Fruit fly (Drosophila melanogaster) whole organism, embryonic: ENCODE data around the gene Dlip1.

ENCODE experiments used
- Antp ChIP-seq: fragments of 200-800 bp; sonication (Bioruptor generic); optimal IDR thresholded peaks from 3 replicates; lab custom pipeline; 2016; ENCODE audit warnings: missing biosample characterization, missing genetic modification characterization
- BtbVII ChIP-seq: fragments of 200-800 bp; sonication (Bioruptor generic); optimal IDR thresholded peaks from 3 replicates; lab custom pipeline; 2017; ENCODE audit warnings: missing biosample characterization, mild to moderate bottlenecking, missing genetic modification characterization
- CG10543 ChIP-seq: fragments of 200-800 bp; sonication (Bioruptor generic); optimal IDR thresholded peaks from 3 replicates; lab custom pipeline; 2017; ENCODE audit warnings: missing biosample characterization, mild to moderate bottlenecking, missing genetic modification characterization, moderate library complexity
- CG11456 ChIP-seq: fragments of 200-800 bp; sonication (Bioruptor generic); IDR thresholded peaks from 3 replicates; pipeline ENCODE4 v1.3.6; 2022; ENCODE audit warnings: missing biosample characterization, missing genetic modification characterization
- CG12769 ChIP-seq: fragments of 200-800 bp; sonication (Bioruptor generic); optimal IDR thresholded peaks from 2 replicates; lab custom pipeline; 2019; ENCODE audit warnings: missing biosample characterization, mild to moderate bottlenecking, missing genetic modification characterization, moderate library complexity
- CG14014 ChIP-seq: fragments of 200-800 bp; sonication (Bioruptor generic); IDR thresholded peaks from 2 replicates; pipeline ENCODE4 v1.3.6; 2022; ENCODE audit warnings: missing biosample characterization, missing genetic modification characterization
- CG14965 ChIP-seq: fragments of 200-800 bp; sonication (Bioruptor generic); optimal IDR thresholded peaks from 2 replicates; lab custom pipeline; 2016; ENCODE audit warnings: missing biosample characterization, missing genetic modification characterization, borderline replicate concordance
- CG17186 ChIP-seq: fragments of 200-800 bp; sonication (Bioruptor generic); optimal IDR thresholded peaks from 3 replicates; lab custom pipeline; 2017; ENCODE audit warnings: missing biosample characterization, missing genetic modification reagents, missing genetic modification characterization
- CG17359 ChIP-seq: fragments of 200-800 bp; sonication (Bioruptor generic); optimal IDR thresholded peaks from 3 replicates; lab custom pipeline; 2018; ENCODE audit warnings: missing biosample characterization, mild to moderate bottlenecking, missing genetic modification characterization, moderate library complexity
- CG17802 ChIP-seq: fragments of 200-800 bp; sonication (Bioruptor generic); optimal IDR thresholded peaks from 2 replicates; lab custom pipeline; 2018; ENCODE audit warnings: missing biosample characterization, mild to moderate bottlenecking, missing genetic modification characterization, moderate library complexity
- CG1832 ChIP-seq: fragments of 200-800 bp; sonication (Bioruptor generic); optimal IDR thresholded peaks from 2 replicates; lab custom pipeline; 2017; ENCODE audit warnings: missing biosample characterization, mild to moderate bottlenecking, missing genetic modification characterization, inconsistent platforms
- CG18599 ChIP-seq: fragments of 200-800 bp; sonication (Bioruptor generic); optimal IDR thresholded peaks from 3 replicates; lab custom pipeline; 2017; ENCODE audit warnings: missing biosample characterization, missing genetic modification characterization, mild to moderate bottlenecking, moderate library complexity, missing genetic modification reagents
- CG3281 ChIP-seq: fragments of 200-800 bp; sonication (Bioruptor generic); optimal IDR thresholded peaks from 3 replicates; lab custom pipeline; 2017; ENCODE audit warnings: missing biosample characterization, mild to moderate bottlenecking, missing genetic modification characterization
- CG33557 ChIP-seq: fragments of 200-800 bp; sonication (Bioruptor generic); optimal IDR thresholded peaks from 2 replicates; lab custom pipeline; 2019; ENCODE audit warnings: missing biosample characterization, mild to moderate bottlenecking, missing genetic modification characterization, moderate library complexity
- CG4282 ChIP-seq: fragments of 200-800 bp; sonication (Bioruptor generic); optimal IDR thresholded peaks from 2 replicates; lab custom pipeline; 2016; ENCODE audit warnings: missing biosample characterization, missing genetic modification characterization
- CG5180 ChIP-seq: fragments of 200-800 bp; sonication (Bioruptor generic); optimal IDR thresholded peaks from 3 replicates; lab custom pipeline; 2017; ENCODE audit warnings: missing biosample characterization, missing genetic modification characterization, mild to moderate bottlenecking, moderate library complexity, missing genetic modification reagents
- CG6791 ChIP-seq: fragments of 200-800 bp; sonication (Bioruptor generic); IDR thresholded peaks from 3 replicates; pipeline ENCODE4 v1.3.6; 2022; ENCODE audit warnings: missing biosample characterization, missing genetic modification characterization; ENCODE audit not compliant: partially characterized antibody
- CG6854 ChIP-seq: fragments of 200-800 bp; sonication (Bioruptor generic); optimal IDR thresholded peaks from 3 replicates; lab custom pipeline; 2017; ENCODE audit warnings: missing biosample characterization, mild to moderate bottlenecking, missing genetic modification characterization
- CG7928 ChIP-seq: fragments of 200-800 bp; sonication (Bioruptor generic); optimal IDR thresholded peaks from 2 replicates; lab custom pipeline; 2017; ENCODE audit warnings: missing biosample characterization, mild to moderate bottlenecking, missing genetic modification characterization
- CG7987 ChIP-seq: fragments of 200-800 bp; sonication (Bioruptor generic); optimal IDR thresholded peaks from 2 replicates; lab custom pipeline; 2018; ENCODE audit warnings: missing biosample characterization, mild to moderate bottlenecking, missing genetic modification characterization, moderate library complexity
- CG8089 ChIP-seq: fragments of 200-800 bp; sonication (Bioruptor generic); optimal IDR thresholded peaks from 3 replicates; lab custom pipeline; 2016; ENCODE audit warnings: missing biosample characterization, missing genetic modification characterization
- CG9727 ChIP-seq: fragments of 200-800 bp; sonication (Bioruptor generic); optimal IDR thresholded peaks from 3 replicates; lab custom pipeline; 2017; ENCODE audit warnings: missing biosample characterization, mild to moderate bottlenecking, missing genetic modification characterization
- CG9797 ChIP-seq: fragments of 200-800 bp; sonication (Bioruptor generic); optimal IDR thresholded peaks from 3 replicates; lab custom pipeline; 2018; ENCODE audit warnings: missing biosample characterization, mild to moderate bottlenecking, missing genetic modification characterization
- Dip2 ChIP-seq: fragments of 200-800 bp; sonication (Bioruptor generic); IDR thresholded peaks from 2 replicates; pipeline ENCODE4 v1.3.6; 2022; ENCODE audit warnings: missing biosample characterization, missing genetic modification characterization
- HmgD ChIP-seq: fragments of 200-800 bp; sonication (Bioruptor generic); optimal IDR thresholded peaks from 3 replicates; lab custom pipeline; 2016; ENCODE audit warnings: missing biosample characterization, missing genetic modification characterization
- NFAT ChIP-seq: fragments of 200-800 bp; sonication (Bioruptor generic); IDR thresholded peaks from 2 replicates; pipeline ENCODE4 v1.3.6; 2022; ENCODE audit warnings: missing biosample characterization, missing genetic modification characterization
- Nf-YB ChIP-seq: fragments of 200-800 bp; sonication (Bioruptor generic); optimal IDR thresholded peaks from 3 replicates; lab custom pipeline; 2019; ENCODE audit warnings: missing biosample characterization, mild to moderate bottlenecking, missing genetic modification characterization, moderate library complexity
- Pdp1 ChIP-seq, 2 experiments: fragments of 200-800 bp; sonication (Bioruptor generic); optimal IDR thresholded peaks; 3 replicates each; lab custom pipeline; 2016; ENCODE audit warnings: missing biosample characterization in 2 of 2, missing genetic modification characterization in 2 of 2, mild to moderate bottlenecking in 1 of 2, moderate library complexity in 1 of 2
- Scr ChIP-seq: fragments of 200-800 bp; sonication (Bioruptor generic); IDR thresholded peaks from 2 replicates; pipeline ENCODE4 v1.3.6; 2022; ENCODE audit warnings: missing biosample characterization, missing genetic modification characterization; ENCODE audit not compliant: partially characterized antibody
- Ssrp ChIP-seq: fragments of 200-800 bp; sonication (Bioruptor generic); optimal IDR thresholded peaks from 2 replicates; lab custom pipeline; 2018; ENCODE audit warnings: missing biosample characterization, mild to moderate bottlenecking, missing genetic modification characterization, moderate library complexity
- Stat92E ChIP-seq, 3 experiments: fragments of >200 bp in 2 of 3; fragments of 200-800 bp in 1 of 3; sonication (Bioruptor generic) in 1 of 3; optimal IDR thresholded peaks; 2 replicates each; lab custom pipeline; 2017 to 2019; ENCODE audit warnings: missing biosample characterization in 3 of 3, missing genetic modification characterization in 3 of 3, mild to moderate bottlenecking in 1 of 3, moderate library complexity in 1 of 3
- Xrp1 ChIP-seq: fragments of 200-800 bp; sonication (Bioruptor generic); IDR thresholded peaks from 2 replicates; pipeline ENCODE4 v1.3.6; 2022; ENCODE audit warnings: missing biosample characterization, missing genetic modification characterization
- abd-A ChIP-seq: fragments of 200-800 bp; sonication (Bioruptor generic); optimal IDR thresholded peaks from 3 replicates; lab custom pipeline; 2019; ENCODE audit warnings: missing biosample characterization, mild to moderate bottlenecking, missing genetic modification characterization, moderate library complexity
- cwo ChIP-seq: fragments of 200-800 bp; sonication (Bioruptor generic); optimal IDR thresholded peaks from 3 replicates; lab custom pipeline; 2017; ENCODE audit warnings: missing biosample characterization, missing genetic modification characterization, mild to moderate bottlenecking, moderate library complexity, missing genetic modification reagents
- da ChIP-seq: fragments of 200-800 bp; sonication (Bioruptor generic); optimal IDR thresholded peaks from 2 replicates; lab custom pipeline; 2016; ENCODE audit warnings: missing biosample characterization, missing genetic modification characterization
- dpn ChIP-seq, 2 experiments: fragments of 200-800 bp; sonication (Bioruptor generic); optimal IDR thresholded peaks; 3 replicates each; lab custom pipeline; 2016; ENCODE audit warnings: missing biosample characterization in 2 of 2, missing genetic modification characterization in 2 of 2
- lbe ChIP-seq: fragments of 200-800 bp; sonication (Bioruptor generic); optimal IDR thresholded peaks from 2 replicates; lab custom pipeline; 2016; ENCODE audit warnings: missing biosample characterization, mild to moderate bottlenecking, missing genetic modification characterization
- otp ChIP-seq: fragments of 200-800 bp; sonication (Bioruptor generic); IDR thresholded peaks from 3 replicates; pipeline ENCODE4, ENCODE4 v1.3.6; 2022; ENCODE audit warnings: missing biosample characterization, missing genetic modification characterization
- pnt ChIP-seq: fragments of 200-800 bp; sonication (Bioruptor generic); optimal IDR thresholded peaks from 3 replicates; lab custom pipeline; 2016; ENCODE audit warnings: missing biosample characterization, missing genetic modification characterization
- salm ChIP-seq: fragments of 200-800 bp; sonication (Bioruptor generic); optimal IDR thresholded peaks from 2 replicates; lab custom pipeline; 2018; ENCODE audit warnings: missing biosample characterization, mild to moderate bottlenecking, missing genetic modification characterization
- schlank ChIP-seq: fragments of 200-800 bp; sonication (Bioruptor generic); optimal IDR thresholded peaks from 2 replicates; lab custom pipeline; 2018; ENCODE audit warnings: missing biosample characterization, mild to moderate bottlenecking, missing genetic modification characterization
- sd ChIP-seq: fragments of 200-800 bp; sonication (Bioruptor generic); optimal IDR thresholded peaks from 3 replicates; lab custom pipeline; 2018; ENCODE audit warnings: missing biosample characterization, mild to moderate bottlenecking, missing genetic modification characterization, moderate library complexity
- sna ChIP-seq: fragments of 200-800 bp; sonication (Bioruptor generic); IDR thresholded peaks from 2 replicates; pipeline ENCODE4 v1.3.6; 2022; ENCODE audit warnings: missing biosample characterization, missing genetic modification characterization; ENCODE audit not compliant: partially characterized antibody
- sqz ChIP-seq: fragments of 200-800 bp; sonication (Bioruptor generic); optimal IDR thresholded peaks from 3 replicates; lab custom pipeline; 2018; ENCODE audit warnings: missing biosample characterization, mild to moderate bottlenecking, missing genetic modification characterization
- sr ChIP-seq: fragments of 200-800 bp; sonication (Bioruptor generic); IDR thresholded peaks from 3 replicates; pipeline ENCODE4 v1.3.6; 2022; ENCODE audit warnings: missing biosample characterization, missing genetic modification characterization
- stwl ChIP-seq: fragments of 200-800 bp; sonication (Bioruptor generic); optimal IDR thresholded peaks from 3 replicates; lab custom pipeline; 2018; ENCODE audit warnings: missing biosample characterization, mild to moderate bottlenecking, missing genetic modification characterization, moderate library complexity
- trem ChIP-seq: fragments of 200-800 bp; optimal IDR thresholded peaks from 3 replicates; lab custom pipeline; 2019; ENCODE audit warnings: missing biosample characterization, mild to moderate bottlenecking, missing genetic modification characterization, moderate library complexity
- ttk ChIP-seq: fragments of 200-800 bp; sonication (Bioruptor generic); IDR thresholded peaks from 2 replicates; pipeline ENCODE4 v2.1.2; 2022; ENCODE audit warnings: missing biosample characterization, missing genetic modification characterization
- wek ChIP-seq: fragments of 200-800 bp; sonication (Bioruptor generic); optimal IDR thresholded peaks from 3 replicates; lab custom pipeline; 2018; ENCODE audit warnings: missing biosample characterization, mild to moderate bottlenecking, missing genetic modification characterization, moderate library complexity
- z ChIP-seq: fragments of 200-800 bp; sonication (Bioruptor generic); IDR thresholded peaks from 3 replicates; pipeline ENCODE4 v1.3.6; 2022; ENCODE audit warnings: missing biosample characterization, missing genetic modification characterization

Dlip1 gene

dm6 chrX:9122492-9122891 lies 35.9 kb upstream of the Dlip1 start (continued):
- TF ChIP-seq CG14965 (GFP tag; lab: Kevin White, UChicago) (no peak), CG3281 (GFP tag; lab: Kevin White, UChicago) (no peak), pnt (no peak), CG8089 (GFP tag; lab: Kevin White, UChicago) (no peak), CG12769 (peak; percentile 51), trem (tag; lab: Kevin White, UChicago) (no peak), sr (no peak), CG6791 (no peak), sqz (no peak), dpn (GFP tag; optimal IDR thresholded peaks at IDR 0.05; lab: Kevin White, UChicago) (no peak), HmgD (GFP tag; lab: Kevin White, UChicago) (no peak), sna (no peak), CG7987 (GFP tag; lab: Kevin White, UChicago) (no peak), Nf-YB (GFP tag; lab: Kevin White, UChicago) (peak; percentile 15), CG4282 (GFP tag; lab: Kevin White, UChicago) (no peak), NFAT (no peak), CG18599 (GFP tag; lab: Kevin White, UChicago) (peak; percentile 14), CG17186 (no peak), ttk (no peak), CG1832 (no peak), CG17802 (tag; lab: Kevin White, UChicago) (no peak), CG10543 (GFP tag; lab: Kevin White, UChicago) (peak; percentile 16), abd-A (peak; percentile 67), cwo (GFP tag; lab: Kevin White, UChicago) (no peak), Stat92E (GFP tag; optimal IDR thresholded peaks at IDR 0.05; lab: Kevin White, UChicago) (no peak), CG33557 (GFP tag; lab: Kevin White, UChicago) (no peak), BtbVII (GFP tag; lab: Kevin White, UChicago) (no peak), CG5180 (GFP tag; lab: Kevin White, UChicago) (peak; percentile 47), CG14014 (0 out of 2 replicates have a peak, but pooled peaks have one; percentile 7), wek (GFP tag; lab: Kevin White, UChicago) (no peak), CG9797 (GFP tag; lab: Kevin White, UChicago) (no peak), Scr (GFP tag; lab: Robert Waterston, UW) (no peak), CG6854 (GFP tag; lab: Kevin White, UChicago) (no peak), CG7928 (GFP tag; lab: Kevin White, UChicago) (no peak), Dip2 (GFP tag; lab: Robert Waterston, UW) (no peak), schlank (tag; lab: Kevin White, UChicago) (no peak), CG17359 (tag; lab: Kevin White, UChicago) (no peak), lbe (GFP tag; lab: Kevin White, UChicago) (no peak), salm (no peak), CG11456 (GFP tag; lab: Robert Waterston, UW) (no peak), otp (no peak), Antp (no peak), CG9727 (GFP tag; lab: Kevin White, UChicago) (no peak), da (no peak), stwl (tag; lab: Kevin White, UChicago) (no peak), Xrp1 (GFP tag; lab: Robert Waterston, UW) (0 out of 2 replicates have a peak, but pooled peaks have one; percentile 4), z (GFP tag; lab: Robert Waterston, UW) (peak; percentile 47; the same call in 1 of the 3 replicates), sd (tag; lab: Kevin White, UChicago) (peak; percentile 15), Ssrp (tag; lab: Kevin White, UChicago) (no peak), Pdp1 (GFP tag; optimal IDR thresholded peaks at IDR 0.05; lab: Kevin White, UChicago) (peak in 1 of 2 experiments; percentile 12)
